Fruit fly (Drosophila melanogaster) whole organism, wandering third instar larva: Measurements from ENCODE around the gene p24-1.
A peak's percentile ranks its signal among the peaks of the same experiment; 100 is the strongest.

ENCODE experiments used
- Abd-B ChIP-seq: fragments of >200 bp; optimal IDR thresholded peaks from 2 replicates; lab custom pipeline; 2017; ENCODE audit warnings: missing biosample characterization, missing genetic modification characterization
- CG32264 ChIP-seq: fragments of 200-800 bp; sonication (Bioruptor generic); optimal IDR thresholded peaks from 2 replicates; lab custom pipeline; 2016; ENCODE audit warnings: missing biosample characterization, missing genetic modification characterization
- CG9705 ChIP-seq: fragments of 200-800 bp; sonication (Bioruptor generic); optimal IDR thresholded peaks from 2 replicates; lab custom pipeline; 2018; ENCODE audit warnings: missing biosample characterization, mild to moderate bottlenecking, missing genetic modification characterization
- CrebA ChIP-seq: fragments of 200-800 bp; sonication (Bioruptor generic); optimal IDR thresholded peaks from 2 replicates; lab custom pipeline; 2016; ENCODE audit warnings: missing biosample characterization, mild to moderate bottlenecking, missing genetic modification characterization, borderline replicate concordance
- Dfd ChIP-seq: fragments of >200 bp; optimal IDR thresholded peaks from 2 replicates; lab custom pipeline; 2017; ENCODE audit warnings: missing biosample characterization, missing genetic modification characterization
- Dif ChIP-seq: fragments of 200-275, 200-300 bp; sonication (Bioruptor generic); optimal IDR thresholded peaks from 2 replicates; lab custom pipeline; 2018; ENCODE audit warnings: missing biosample characterization, missing genetic modification characterization; ENCODE audit not compliant: partially characterized antibody
- GATAd ChIP-seq: sonication (Bioruptor generic); optimal IDR thresholded peaks from 2 replicates; lab custom pipeline; 2016; ENCODE audit warnings: missing biosample characterization, missing genetic modification characterization
- HLH106 ChIP-seq: fragments of 200-800 bp; optimal IDR thresholded peaks from 3 replicates; lab custom pipeline; 2019; ENCODE audit warnings: missing biosample characterization, mild to moderate bottlenecking, missing genetic modification characterization, moderate library complexity
- Hnf4 ChIP-seq: fragments of 200-800 bp; sonication (Bioruptor generic); optimal IDR thresholded peaks from 2 replicates; lab custom pipeline; 2016; ENCODE audit warnings: missing biosample characterization, mild to moderate bottlenecking, missing genetic modification characterization
- Hr78 ChIP-seq: fragments of >200 bp; optimal IDR thresholded peaks from 2 replicates; lab custom pipeline; 2017; ENCODE audit warnings: missing biosample characterization, missing genetic modification characterization
- Hr83 ChIP-seq: fragments of 200-300 bp; sonication (Bioruptor generic); optimal IDR thresholded peaks from 2 replicates; lab custom pipeline; 2016; ENCODE audit warnings: missing biosample characterization, mild to moderate bottlenecking, missing genetic modification characterization, moderate library complexity; ENCODE audit not compliant: poor library complexity, severe bottlenecking
- Jra ChIP-seq: sonication (Bioruptor generic); optimal IDR thresholded peaks from 2 replicates; lab custom pipeline; 2016; ENCODE audit warnings: missing biosample characterization, missing genetic modification characterization
- Mio ChIP-seq: sonication (Bioruptor generic); optimal IDR thresholded peaks from 2 replicates; lab custom pipeline; 2016; ENCODE audit warnings: missing biosample characterization, missing genetic modification characterization
- Myc ChIP-seq: fragments of >200 bp; optimal IDR thresholded peaks from 2 replicates; lab custom pipeline; 2017
- N ChIP-seq: fragments of >200 bp; optimal IDR thresholded peaks from 2 replicates; lab custom pipeline; 2018; ENCODE audit warnings: missing biosample characterization, missing external identifiers, missing genetic modification characterization
- OdsH ChIP-seq: fragments of 200-800 bp; sonication (Bioruptor generic); optimal IDR thresholded peaks from 2 replicates; lab custom pipeline; 2016; ENCODE audit warnings: missing biosample characterization, mild to moderate bottlenecking, missing genetic modification characterization
- Rel ChIP-seq, 2 experiments: fragments of 200-800 bp; sonication (Bioruptor generic) in 1 of 2; optimal IDR thresholded peaks; 2 replicates in 1 of 2; 3 replicates in 1 of 2; lab custom pipeline; 2016 to 2019; ENCODE audit warnings: mild to moderate bottlenecking in 2 of 2, missing biosample characterization in 2 of 2, missing genetic modification characterization in 2 of 2, moderate library complexity in 1 of 2
- Sp1 ChIP-seq: fragments of 200-800 bp; sonication (Bioruptor generic); optimal IDR thresholded peaks from 3 replicates; lab custom pipeline; 2019; ENCODE audit warnings: missing biosample characterization, mild to moderate bottlenecking, missing genetic modification characterization, moderate library complexity
- Vsx2 ChIP-seq: fragments of 200-300, 225-300 bp; sonication (Bioruptor generic); optimal IDR thresholded peaks from 2 replicates; lab custom pipeline; 2018; ENCODE audit warnings: missing biosample characterization, missing genetic modification characterization; ENCODE audit not compliant: partially characterized antibody
- br ChIP-seq: fragments of 200-800 bp; sonication (Bioruptor generic); optimal IDR thresholded peaks from 2 replicates; lab custom pipeline; 2016; ENCODE audit warnings: missing biosample characterization, missing genetic modification characterization
- brk ChIP-seq: fragments of 200-800 bp; sonication (Bioruptor generic); optimal IDR thresholded peaks from 2 replicates; lab custom pipeline; 2016; ENCODE audit warnings: missing biosample characterization, mild to moderate bottlenecking, missing genetic modification characterization
- dl ChIP-seq, 2 experiments: fragments of 175-275, 200-275 bp in 1 of 2; fragments of 200-275 bp in 1 of 2; sonication (Bioruptor generic); optimal IDR thresholded peaks; lab custom pipeline; 2018; ENCODE audit warnings: mild to moderate bottlenecking in 2 of 2, missing biosample characterization in 2 of 2, missing genetic modification characterization in 2 of 2, moderate library complexity in 2 of 2; ENCODE audit not compliant: partially characterized antibody in 2 of 2, insufficient read depth in 1 of 2
- dmrt93B ChIP-seq: fragments of 200-800 bp; sonication (Bioruptor generic); optimal IDR thresholded peaks from 2 replicates; lab custom pipeline; 2018; ENCODE audit warnings: missing biosample characterization, mild to moderate bottlenecking, missing genetic modification characterization
- dsf ChIP-seq: sonication (Bioruptor generic); optimal IDR thresholded peaks from 2 replicates; lab custom pipeline; 2016; ENCODE audit warnings: missing biosample characterization, missing genetic modification characterization, borderline replicate concordance
- ey ChIP-seq: fragments of 200-800 bp; sonication (Bioruptor generic); optimal IDR thresholded peaks from 2 replicates; lab custom pipeline; 2016; ENCODE audit warnings: missing biosample characterization, missing genetic modification characterization
- foxo ChIP-seq, 2 experiments: fragments of 200-800 bp; sonication (Bioruptor generic); optimal IDR thresholded peaks; 2 replicates in 1 of 2; 3 replicates in 1 of 2; lab custom pipeline; 2016 to 2017; ENCODE audit warnings: missing biosample characterization in 2 of 2, missing genetic modification characterization in 2 of 2
- fru ChIP-seq: fragments of 200-800 bp; sonication (Bioruptor generic); optimal IDR thresholded peaks from 3 replicates; lab custom pipeline; 2016; ENCODE audit warnings: missing biosample characterization, mild to moderate bottlenecking, missing genetic modification characterization
- h ChIP-seq: fragments of 200-800 bp; sonication (Bioruptor generic); optimal IDR thresholded peaks from 3 replicates; lab custom pipeline; 2016; ENCODE audit warnings: missing biosample characterization, mild to moderate bottlenecking, missing genetic modification characterization
- jim ChIP-seq: fragments of 175-275, 200-325 bp; sonication (Bioruptor generic); optimal IDR thresholded peaks from 2 replicates; lab custom pipeline; 2016; ENCODE audit warnings: missing biosample characterization, mild to moderate bottlenecking, missing genetic modification characterization
- lola ChIP-seq: fragments of >200 bp; optimal IDR thresholded peaks from 2 replicates; lab custom pipeline; 2017; ENCODE audit warnings: missing biosample characterization, missing genetic modification characterization
- pan ChIP-seq: fragments of >200 bp; optimal IDR thresholded peaks from 2 replicates; lab custom pipeline; 2017
- psq ChIP-seq: fragments of 200-800 bp; sonication (Bioruptor generic); optimal IDR thresholded peaks from 3 replicates; lab custom pipeline; 2017; ENCODE audit warnings: missing biosample characterization, mild to moderate bottlenecking, missing genetic modification characterization, moderate library complexity
- rgr ChIP-seq: fragments of 200-800 bp; sonication (Bioruptor generic); optimal IDR thresholded peaks from 3 replicates; lab custom pipeline; 2016; ENCODE audit warnings: missing biosample characterization, mild to moderate bottlenecking, missing genetic modification characterization
- sage ChIP-seq: fragments of 200-800 bp; sonication (Bioruptor generic); optimal IDR thresholded peaks from 2 replicates; lab custom pipeline; 2016; ENCODE audit warnings: missing biosample characterization, mild to moderate bottlenecking, missing genetic modification characterization
- sv ChIP-seq: fragments of 200-800 bp; sonication (Bioruptor generic); optimal IDR thresholded peaks from 3 replicates; lab custom pipeline; 2016; ENCODE audit warnings: missing biosample characterization, missing genetic modification characterization
- tai ChIP-seq: sonication (Bioruptor generic); optimal IDR thresholded peaks from 2 replicates; lab custom pipeline; 2016; ENCODE audit warnings: missing biosample characterization, missing genetic modification characterization
- usp ChIP-seq: fragments of >200 bp; optimal IDR thresholded peaks from 2 replicates; lab custom pipeline; 2017; ENCODE audit warnings: missing biosample characterization, missing genetic modification characterization
- woc ChIP-seq: sonication (Bioruptor generic); optimal IDR thresholded peaks from 2 replicates; lab custom pipeline; 2016; ENCODE audit warnings: missing biosample characterization, mild to moderate bottlenecking, missing genetic modification characterization

Gene p24-1

DNA sequence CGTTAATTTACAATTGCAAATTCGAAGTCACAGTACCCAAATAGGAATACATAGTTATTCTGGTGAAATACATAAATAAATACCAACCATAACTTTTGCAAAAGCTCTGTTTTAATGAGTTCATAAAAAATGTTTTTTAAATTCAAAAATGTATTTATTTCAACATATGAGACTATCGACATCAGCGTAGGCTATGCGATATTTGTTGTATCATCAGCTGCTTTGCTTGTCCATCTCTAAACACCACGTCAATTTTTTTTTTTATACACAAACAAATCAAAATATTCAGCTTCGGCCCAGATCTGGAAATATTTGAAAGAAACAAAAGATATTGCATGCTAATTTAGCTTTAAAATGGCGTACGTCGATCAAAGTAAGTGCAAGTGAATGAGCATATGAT lies 35.8 kb upstream of the p24-1 start, which contains the start of gene CG1840:
CG1840 (plus strand) TSS at position 211 of the 400 bp plus-strand sequence.
- TF ChIP-seq jim (GFP tag; lab: Kevin White, UChicago): no peak
- TF ChIP-seq lola (GFP tag; lab: Kevin White, UChicago): no peak
- no peak for TF ChIP-seq foxo (GFP tag; optimal IDR thresholded peaks at IDR 0.05; lab: Kevin White, UChicago)
- peak; percentile 10 for TF ChIP-seq Hr83
- no peak for TF ChIP-seq CrebA (GFP tag; lab: Kevin White, UChicago)
- peak; percentile 24 for TF ChIP-seq rgr (GFP tag; lab: Kevin White, UChicago)
- no peak for TF ChIP-seq Abd-B (GFP tag; lab: Kevin White, UChicago)
- peak; percentile 62 for TF ChIP-seq woc (GFP tag; lab: Kevin White, UChicago)
- no peak for TF ChIP-seq tai
- peak; percentile 26 for TF ChIP-seq h (GFP tag; lab: Kevin White, UChicago)
- no peak for TF ChIP-seq HLH106 (tag; lab: Kevin White, UChicago)
- TF ChIP-seq, all 38 proteins: peak for 4

DNA sequence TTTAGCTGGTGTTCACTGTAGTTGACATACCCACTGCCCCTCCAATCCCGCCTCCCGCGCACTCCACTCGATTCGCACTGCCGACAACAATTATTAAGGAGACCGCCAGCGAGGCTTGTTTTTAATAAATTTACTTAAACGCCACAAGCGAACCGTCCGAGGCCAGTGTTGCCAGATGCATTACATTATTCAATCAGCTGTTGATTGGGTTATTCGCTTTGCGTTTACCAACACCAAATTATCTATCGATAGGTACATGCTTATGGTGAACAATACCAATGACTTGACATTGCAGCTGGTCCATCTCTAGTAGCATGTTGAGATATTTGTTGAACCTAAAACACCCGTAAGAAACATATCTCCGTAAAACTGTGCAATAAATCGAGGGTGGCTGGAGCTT lies 34.6 kb upstream of the p24-1 start, which contains the start of the genes CG10353 and SelG:
CG10353 (minus strand) TSS at position 187 of the 400 bp plus-strand sequence.
SelG (plus strand) TSS at position 309 of the 400 bp plus-strand sequence.
- TF ChIP-seq OdsH (GFP tag; lab: Kevin White, UChicago): peak; percentile 21
- TF ChIP-seq jim (GFP tag; lab: Kevin White, UChicago): no peak
- peak; percentile 11 for TF ChIP-seq sv (GFP tag; lab: Kevin White, UChicago)
- peak; percentile 62 for TF ChIP-seq h (GFP tag; lab: Kevin White, UChicago)
- TF ChIP-seq Abd-B (GFP tag; lab: Kevin White, UChicago): no peak
- peak; percentile 86 for TF ChIP-seq Hnf4 (GFP tag; lab: Kevin White, UChicago)
- no peak for TF ChIP-seq Hr78 (GFP tag; lab: Kevin White, UChicago)
- TF ChIP-seq N: no peak
- TF ChIP-seq dl (GFP tag; optimal IDR thresholded peaks at IDR 0.05; lab: Kevin White, UChicago; ENCODE audit: insufficient read depth in 1 of 2, partially characterized antibody in 2 of 2): no peak
- TF ChIP-seq Vsx2: no peak
- peak; percentile 72 for TF ChIP-seq Jra (GFP tag; lab: Kevin White, UChicago)
- no peak for TF ChIP-seq dmrt93B (GFP tag; lab: Kevin White, UChicago)
- peak; percentile 38 for TF ChIP-seq ey (GFP tag; lab: Kevin White, UChicago)
- TF ChIP-seq Hr83: peak; percentile 84
- peak; percentile 59 for TF ChIP-seq rgr (GFP tag; lab: Kevin White, UChicago)
- TF ChIP-seq Myc (lab: Kevin White, UChicago): peak; percentile 53
- TF ChIP-seq lola (GFP tag; lab: Kevin White, UChicago): no peak
- no peak for TF ChIP-seq brk (GFP tag; lab: Kevin White, UChicago)
- TF ChIP-seq Dif: no peak
- no peak for TF ChIP-seq tai
- peak; percentile 4 for TF ChIP-seq HLH106 (tag; lab: Kevin White, UChicago)
- peak in 1 of 2 experiments; percentile 56 for TF ChIP-seq foxo (GFP tag; optimal IDR thresholded peaks at IDR 0.05; lab: Kevin White, UChicago)
- no peak for TF ChIP-seq dsf (GFP tag; lab: Kevin White, UChicago)
- no peak for TF ChIP-seq psq (GFP tag; lab: Kevin White, UChicago)
- no peak for TF ChIP-seq usp (GFP tag; lab: Kevin White, UChicago)
- TF ChIP-seq Dfd (GFP tag; lab: Kevin White, UChicago): no peak
- TF ChIP-seq Rel (GFP tag; optimal IDR thresholded peaks at IDR 0.05; lab: Kevin White, UChicago): no peak
- TF ChIP-seq Rel (tag; optimal IDR thresholded peaks at IDR 0.05; lab: Kevin White, UChicago): peak; percentile 42
- TF ChIP-seq pan: no peak
- no peak for TF ChIP-seq sage
- no peak for TF ChIP-seq GATAd
- peak; percentile 44 for TF ChIP-seq Sp1
- TF ChIP-seq woc (GFP tag; lab: Kevin White, UChicago): peak; percentile 31
- TF ChIP-seq CG32264: no peak
- TF ChIP-seq fru (GFP tag; lab: Kevin White, UChicago): peak; percentile 57
- no peak for TF ChIP-seq Mio (GFP tag; lab: Kevin White, UChicago)
- TF ChIP-seq CrebA (GFP tag; lab: Kevin White, UChicago): no peak
- peak; percentile 50 for TF ChIP-seq br (GFP tag; lab: Kevin White, UChicago)
- TF ChIP-seq CG9705 (GFP tag; lab: Kevin White, UChicago): no peak
